Worm (Caenorhabditis elegans): ENCODE measurements around the gene let-756.
A peak's percentile ranks its signal among the peaks of the same experiment; 100 is the strongest.

Gene let-756

ce11 chrIII:6362323-6362922 is 44.5 kb upstream of the let-756 start:
- TF ChIP-seq Y105C5A.15 (GFP tag; IDR thresholded peaks at IDR 0.05) (no peak), F49E8.2 (tag; optimal IDR thresholded peaks at IDR 0.05; ENCODE audit: borderline replicate concordance) (no peak), lin-38 (GFP tag; IDR thresholded peaks at IDR 0.05) (0 out of 2 replicates have a peak, but pooled peaks have one; percentile 12), nhr-48 (tag; optimal IDR thresholded peaks at IDR 0.05) (peak; percentile 74), pqm-1 (tag; optimal IDR thresholded peaks at IDR 0.05) (no peak), nhr-77 (tag; optimal IDR thresholded peaks at IDR 0.05) (no peak), hmg-1.1 (GFP tag; IDR thresholded peaks at IDR 0.05) (0 out of 2 replicates have a peak, but pooled peaks have one; percentile 14), mdl-1 (tag; optimal IDR thresholded peaks at IDR 0.05) (peak in 1 of 2 experiments; percentile 43), zfp-2 (tag; optimal IDR thresholded peaks at IDR 0.05) (no peak), mxl-2 (GFP tag; conservative IDR thresholded peaks at IDR 0.05) (no peak), php-3 (GFP tag; IDR thresholded peaks at IDR 0.05) (no peak), zip-2 (tag; optimal IDR thresholded peaks at IDR 0.05) (no peak), pha-4 (GFP tag; IDR thresholded peaks at IDR 0.05) (no peak), pha-4 (tag; optimal IDR thresholded peaks at IDR 0.05) (no peak), nhr-25 (tag; optimal IDR thresholded peaks at IDR 0.05; ENCODE audit: borderline replicate concordance, insufficient read depth) (peak; percentile 25), mep-1 (tag; optimal IDR thresholded peaks at IDR 0.05) (peak; percentile 22), ztf-11 (tag; optimal IDR thresholded peaks at IDR 0.05) (no peak), spr-3 (GFP tag; optimal IDR thresholded peaks at IDR 0.05) (no peak), dmd-9 (GFP tag; IDR thresholded peaks at IDR 0.05) (no peak), fos-1 (tag; optimal IDR thresholded peaks at IDR 0.05) (no peak), nhr-76 (tag; optimal IDR thresholded peaks at IDR 0.05) (no peak), R02D3.7 (tag; optimal IDR thresholded peaks at IDR 0.05) (no peak), rbr-2 (tag; optimal IDR thresholded peaks at IDR 0.05) (no peak), ceh-62 (tag; optimal IDR thresholded peaks at IDR 0.05) (no peak), aly-2 (tag; optimal IDR thresholded peaks at IDR 0.05) (no peak), daf-16 (GFP tag; optimal IDR thresholded peaks at IDR 0.05) (no peak), daf-16 (tag; optimal IDR thresholded peaks at IDR 0.05) (no peak), nhr-11 (tag; optimal IDR thresholded peaks at IDR 0.05) (peak; percentile 28), D1046.2 (GFP tag; IDR thresholded peaks at IDR 0.05) (no peak), nhr-28 (tag; optimal IDR thresholded peaks at IDR 0.05) (peak; percentile 77), F10B5.3 (tag; optimal IDR thresholded peaks at IDR 0.05) (no peak), gei-8 (GFP tag; optimal IDR thresholded peaks at IDR 0.05) (no peak), T20F7.1 (GFP tag; optimal IDR thresholded peaks at IDR 0.05) (no peak), unc-130 (GFP tag; optimal IDR thresholded peaks at IDR 0.05) (no peak), unc-39 (tag; optimal IDR thresholded peaks at IDR 0.05) (no peak), lsy-2 (tag; optimal IDR thresholded peaks at IDR 0.05) (peak in 1 of 2 experiments; percentile 39), F44E2.7 (GFP tag; IDR thresholded peaks at IDR 0.05) (no peak), unc-62 (GFP tag; optimal IDR thresholded peaks at IDR 0.05 in 1 of 2) (peak in 1 of 2 experiments; percentile 99), unc-62 (tag; optimal IDR thresholded peaks at IDR 0.05) (no peak), zag-1 (tag; optimal IDR thresholded peaks at IDR 0.05) (no peak), lin-29 (GFP tag; IDR thresholded peaks at IDR 0.05) (0 out of 2 replicates have a peak, but pooled peaks have one; percentile 10), fkh-10 (GFP tag; optimal IDR thresholded peaks at IDR 0.05) (no peak), tag-97 (GFP tag; IDR thresholded peaks at IDR 0.05) (no peak), madf-9 (GFP tag; conservative IDR thresholded peaks at IDR 0.05) (no peak), ces-1 (GFP tag; optimal IDR thresholded peaks at IDR 0.05) (no peak), nhr-102 (tag; optimal IDR thresholded peaks at IDR 0.05) (peak; percentile 11), daf-19 (GFP tag; conservative IDR thresholded peaks at IDR 0.05) (0 out of 2 replicates have a peak, but pooled peaks have one; percentile 25), mxl-3 (GFP tag; optimal IDR thresholded peaks at IDR 0.05) (peak; percentile 38), dmd-6 (GFP tag; IDR thresholded peaks at IDR 0.05) (peak; percentile 77), daf-8 (GFP tag; IDR thresholded peaks at IDR 0.05) (no peak), T26A8.4 (GFP tag; IDR thresholded peaks at IDR 0.05) (no peak), hif-1 (tag; optimal IDR thresholded peaks at IDR 0.05) (no peak)
